Fruit fly (Drosophila melanogaster) whole organism, embryonic: ENCODE results near the gene CG7058.

Source experiments
- BEAF-32 ChIP-seq: fragments of 200-800 bp; sonication (Bioruptor generic); optimal IDR thresholded peaks from 3 replicates; lab custom pipeline; 2017; ENCODE audit warnings: missing biosample characterization, missing genetic modification characterization, mild to moderate bottlenecking, moderate library complexity, missing genetic modification reagents
- Blimp-1 ChIP-seq: fragments of 200-800 bp; sonication (Bioruptor generic); optimal IDR thresholded peaks from 3 replicates; lab custom pipeline; 2018; ENCODE audit warnings: missing biosample characterization, missing genetic modification characterization, mild to moderate bottlenecking, moderate library complexity, missing genetic modification reagents
- BtbVII ChIP-seq: fragments of 200-800 bp; sonication (Bioruptor generic); optimal IDR thresholded peaks from 3 replicates; lab custom pipeline; 2017; ENCODE audit warnings: missing biosample characterization, mild to moderate bottlenecking, missing genetic modification characterization
- CG11085 ChIP-seq: fragments of 200-800 bp; sonication (Bioruptor generic); IDR thresholded peaks from 2 replicates; pipeline ENCODE4 v1.3.6; 2022; ENCODE audit warnings: missing biosample characterization, missing genetic modification characterization
- CG1233 ChIP-seq: fragments of 200-800 bp; sonication (Bioruptor generic); optimal IDR thresholded peaks from 4 replicates; lab custom pipeline; 2018; ENCODE audit warnings: missing biosample characterization, mild to moderate bottlenecking, missing genetic modification characterization
- CG12942 ChIP-seq: fragments of 200-800 bp; sonication (Bioruptor generic); optimal IDR thresholded peaks from 3 replicates; lab custom pipeline; 2016; ENCODE audit warnings: missing biosample characterization, missing genetic modification characterization
- CG14710 ChIP-seq: fragments of 200-800 bp; sonication (Bioruptor generic); optimal IDR thresholded peaks from 3 replicates; lab custom pipeline; 2019; ENCODE audit warnings: missing biosample characterization, mild to moderate bottlenecking, missing genetic modification characterization, moderate library complexity
- CG14860 ChIP-seq: fragments of 200-800 bp; sonication (Bioruptor generic); IDR thresholded peaks from 3 replicates; pipeline ENCODE4 v1.3.6; 2022; ENCODE audit warnings: missing biosample characterization, missing genetic modification characterization; ENCODE audit not compliant: partially characterized antibody
- CG14965 ChIP-seq: fragments of 200-800 bp; sonication (Bioruptor generic); optimal IDR thresholded peaks from 2 replicates; lab custom pipeline; 2016; ENCODE audit warnings: missing biosample characterization, missing genetic modification characterization, borderline replicate concordance
- CG15269 ChIP-seq: fragments of 200-800 bp; sonication (Bioruptor generic); optimal IDR thresholded peaks from 2 replicates; lab custom pipeline; 2018; ENCODE audit warnings: missing biosample characterization, mild to moderate bottlenecking, missing genetic modification characterization, moderate library complexity
- CG1647 ChIP-seq: fragments of 200-800 bp; sonication (Bioruptor generic); optimal IDR thresholded peaks from 3 replicates; lab custom pipeline; 2016; ENCODE audit warnings: missing biosample characterization, missing genetic modification characterization
- CG17612 ChIP-seq: fragments of 200-800 bp; sonication (Bioruptor generic); IDR thresholded peaks from 2 replicates; pipeline ENCODE4 v1.3.6; 2022; ENCODE audit warnings: missing biosample characterization, missing genetic modification characterization
- CG18011 ChIP-seq: fragments of 200-800 bp; sonication (Bioruptor generic); optimal IDR thresholded peaks from 2 replicates; lab custom pipeline; 2017; ENCODE audit warnings: missing biosample characterization, missing genetic modification characterization, mild to moderate bottlenecking, moderate library complexity, missing genotype
- CG18262 ChIP-seq: fragments of 200-800 bp; optimal IDR thresholded peaks from 3 replicates; lab custom pipeline; 2019; ENCODE audit warnings: missing biosample characterization, mild to moderate bottlenecking, missing genetic modification characterization, moderate library complexity
- CG18599 ChIP-seq: fragments of 200-800 bp; sonication (Bioruptor generic); optimal IDR thresholded peaks from 3 replicates; lab custom pipeline; 2017; ENCODE audit warnings: missing biosample characterization, missing genetic modification characterization, mild to moderate bottlenecking, moderate library complexity, missing genetic modification reagents
- CG30431 ChIP-seq: fragments of 200-800 bp; sonication (Bioruptor generic); optimal IDR thresholded peaks from 2 replicates; lab custom pipeline; 2017; ENCODE audit warnings: missing biosample characterization, missing genetic modification characterization
- CG3065 ChIP-seq: fragments of 200-800 bp; sonication (Bioruptor generic); optimal IDR thresholded peaks from 2 replicates; lab custom pipeline; 2016; ENCODE audit warnings: missing biosample characterization, missing genetic modification characterization
- CG31388 ChIP-seq: fragments of 200-800 bp; sonication (Bioruptor generic); optimal IDR thresholded peaks from 2 replicates; lab custom pipeline; 2016; ENCODE audit warnings: missing biosample characterization, missing genetic modification characterization
- CG3838 ChIP-seq: fragments of 200-800 bp; sonication (Bioruptor generic); optimal IDR thresholded peaks from 3 replicates; lab custom pipeline; 2016; ENCODE audit warnings: missing biosample characterization, missing genetic modification characterization
- CG4730 ChIP-seq: fragments of 200-800 bp; sonication (Bioruptor generic); IDR thresholded peaks from 2 replicates; pipeline ENCODE4 v1.3.6; 2022; ENCODE audit warnings: missing biosample characterization, missing genetic modification characterization
- CG7271 ChIP-seq: fragments of 200-800 bp; sonication (Bioruptor generic); optimal IDR thresholded peaks from 2 replicates; lab custom pipeline; 2018; ENCODE audit warnings: missing biosample characterization, mild to moderate bottlenecking, missing genetic modification characterization, moderate library complexity
- CG9727 ChIP-seq: fragments of 200-800 bp; sonication (Bioruptor generic); optimal IDR thresholded peaks from 3 replicates; lab custom pipeline; 2017; ENCODE audit warnings: missing biosample characterization, mild to moderate bottlenecking, missing genetic modification characterization
- Chrac-16 ChIP-seq: fragments of 200-800 bp; sonication (Bioruptor generic); optimal IDR thresholded peaks from 3 replicates; lab custom pipeline; 2016; ENCODE audit warnings: missing biosample characterization, missing genetic modification characterization
- CrebB ChIP-seq: fragments of 200-800 bp; sonication (Bioruptor generic); optimal IDR thresholded peaks from 3 replicates; lab custom pipeline; 2018; ENCODE audit warnings: missing biosample characterization, mild to moderate bottlenecking, missing genetic modification characterization
- Dip2 ChIP-seq: fragments of 200-800 bp; sonication (Bioruptor generic); IDR thresholded peaks from 2 replicates; pipeline ENCODE4 v1.3.6; 2022; ENCODE audit warnings: missing biosample characterization, missing genetic modification characterization
- Dref ChIP-seq: fragments of 200-800 bp; sonication (Bioruptor generic); IDR thresholded peaks from 2 replicates; pipeline ENCODE4 v1.3.6; 2022; ENCODE audit warnings: missing biosample characterization, missing genetic modification characterization
- Gug ChIP-seq: fragments of 200-800 bp; sonication (Bioruptor generic); IDR thresholded peaks from 4 replicates; pipeline ENCODE4 v1.3.6; 2022; ENCODE audit warnings: missing biosample characterization, missing genetic modification characterization
- Hey ChIP-seq: fragments of 200-800 bp; sonication (Bioruptor generic); optimal IDR thresholded peaks from 3 replicates; lab custom pipeline; 2018; ENCODE audit warnings: missing biosample characterization, mild to moderate bottlenecking, missing genetic modification characterization
- MBD-R2 ChIP-seq: fragments of 200-800 bp; sonication (Bioruptor generic); IDR thresholded peaks from 2 replicates; pipeline ENCODE4 v1.3.6; 2022; ENCODE audit warnings: missing biosample characterization, missing genetic modification characterization
- Nf-YA ChIP-seq: fragments of 200-800 bp; sonication (Bioruptor generic); IDR thresholded peaks from 2 replicates; pipeline ENCODE4 v1.3.6; 2022; ENCODE audit warnings: missing biosample characterization, missing genetic modification characterization
- Nf-YB ChIP-seq: fragments of 200-800 bp; sonication (Bioruptor generic); optimal IDR thresholded peaks from 3 replicates; lab custom pipeline; 2019; ENCODE audit warnings: missing biosample characterization, mild to moderate bottlenecking, missing genetic modification characterization, moderate library complexity
- Tbp ChIP-seq: fragments of >200 bp; optimal IDR thresholded peaks from 2 replicates; lab custom pipeline; 2018; ENCODE audit warnings: missing biosample characterization, missing genetic modification characterization
- Usf ChIP-seq: fragments of 200-800 bp; sonication (Bioruptor generic); optimal IDR thresholded peaks from 2 replicates; lab custom pipeline; 2017; ENCODE audit warnings: missing genotype, missing biosample characterization, missing genetic modification characterization
- Xrp1 ChIP-seq: fragments of 200-800 bp; sonication (Bioruptor generic); IDR thresholded peaks from 2 replicates; pipeline ENCODE4 v1.3.6; 2022; ENCODE audit warnings: missing biosample characterization, missing genetic modification characterization
- bab2 ChIP-seq: fragments of 200-800 bp; sonication (Bioruptor generic); optimal IDR thresholded peaks from 2 replicates; lab custom pipeline; 2016; ENCODE audit warnings: missing biosample characterization, missing genetic modification characterization
- bigmax ChIP-seq: fragments of 200-800 bp; sonication (Bioruptor generic); optimal IDR thresholded peaks from 2 replicates; lab custom pipeline; 2018; ENCODE audit warnings: missing biosample characterization, mild to moderate bottlenecking, missing genetic modification characterization
- cad ChIP-seq: fragments of >200 bp; optimal IDR thresholded peaks from 2 replicates; lab custom pipeline; 2017; ENCODE audit warnings: missing biosample characterization, missing genetic modification characterization
- crp ChIP-seq, 2 experiments: fragments of 200-800 bp; sonication (Bioruptor generic); optimal IDR thresholded peaks; 2 replicates in 1 of 2; 3 replicates in 1 of 2; lab custom pipeline; 2017; ENCODE audit warnings: missing biosample characterization in 2 of 2, missing genetic modification characterization in 2 of 2, mild to moderate bottlenecking in 1 of 2, moderate library complexity in 1 of 2
- cwo ChIP-seq: fragments of 200-800 bp; sonication (Bioruptor generic); optimal IDR thresholded peaks from 3 replicates; lab custom pipeline; 2017; ENCODE audit warnings: missing biosample characterization, missing genetic modification characterization, mild to moderate bottlenecking, moderate library complexity, missing genetic modification reagents
- dmrt99B ChIP-seq: fragments of 200-800 bp; sonication (Bioruptor generic); optimal IDR thresholded peaks from 2 replicates; lab custom pipeline; 2018; ENCODE audit warnings: missing biosample characterization, mild to moderate bottlenecking, missing genetic modification characterization, moderate library complexity
- dysf ChIP-seq: fragments of 200-800 bp; sonication (Bioruptor generic); IDR thresholded peaks from 3 replicates; pipeline ENCODE4 v1.3.6; 2022; ENCODE audit warnings: missing biosample characterization, missing genetic modification characterization
- gce ChIP-seq: fragments of 200-800 bp; sonication (Bioruptor generic); IDR thresholded peaks from 3 replicates; pipeline ENCODE4 v1.3.6; 2022; ENCODE audit warnings: missing biosample characterization, missing genetic modification characterization
- grn ChIP-seq: fragments of 200-800 bp; sonication (Bioruptor generic); optimal IDR thresholded peaks from 3 replicates; lab custom pipeline; 2017; ENCODE audit warnings: missing biosample characterization, missing genetic modification characterization
- jing ChIP-seq: fragments of 200-800 bp; sonication (Bioruptor generic); optimal IDR thresholded peaks from 2 replicates; lab custom pipeline; 2018; ENCODE audit warnings: missing biosample characterization, mild to moderate bottlenecking, missing genetic modification characterization
- maf-S ChIP-seq: fragments of 200-800 bp; sonication (Bioruptor generic); optimal IDR thresholded peaks from 2 replicates; lab custom pipeline; 2016; ENCODE audit warnings: missing biosample characterization, missing genetic modification characterization
- oc ChIP-seq: fragments of 200-800 bp; sonication (Bioruptor generic); optimal IDR thresholded peaks from 2 replicates; lab custom pipeline; 2018; ENCODE audit warnings: missing biosample characterization, mild to moderate bottlenecking, missing genetic modification characterization, moderate library complexity
- org-1 ChIP-seq: fragments of 200-800 bp; sonication (Bioruptor generic); optimal IDR thresholded peaks from 2 replicates; lab custom pipeline; 2017; ENCODE audit warnings: missing biosample characterization, missing genetic modification characterization
- trem ChIP-seq: fragments of 200-800 bp; optimal IDR thresholded peaks from 3 replicates; lab custom pipeline; 2019; ENCODE audit warnings: missing biosample characterization, mild to moderate bottlenecking, missing genetic modification characterization, moderate library complexity
- twi ChIP-seq: fragments of 200-800 bp; optimal IDR thresholded peaks from 2 replicates; lab custom pipeline; 2019; ENCODE audit warnings: missing biosample characterization, mild to moderate bottlenecking, missing genetic modification characterization, moderate library complexity
- tx ChIP-seq: fragments of 200-800 bp; sonication (Bioruptor generic); optimal IDR thresholded peaks from 2 replicates; lab custom pipeline; 2016; ENCODE audit warnings: missing biosample characterization, missing genetic modification characterization
- zen ChIP-seq: fragments of 200-800 bp; sonication (Bioruptor generic); optimal IDR thresholded peaks from 3 replicates; lab custom pipeline; 2018; ENCODE audit warnings: missing biosample characterization, mild to moderate bottlenecking, missing genetic modification characterization, moderate library complexity

The CG7058 gene

dm6 chrX:18774818-18775343 lies 31.6 kb upstream of the CG7058 start, which contains the start of gene CG6891 (continued):
- no peak for TF ChIP-seq CG3065 (GFP tag; lab: Kevin White, UChicago)
- TF ChIP-seq CG30431 = no peak
- no peak for TF ChIP-seq Usf
- no peak for TF ChIP-seq zen (tag; lab: Kevin White, UChicago)
- TF ChIP-seq CG14710 (tag; lab: Kevin White, UChicago) = peak; percentile 6
- TF ChIP-seq CG7271 (tag; lab: Kevin White, UChicago) = no peak
- no peak for TF ChIP-seq CG18011 (GFP tag; lab: Kevin White, UChicago)
- peak; percentile 5 for TF ChIP-seq jing (GFP tag; lab: Kevin White, UChicago)
- TF ChIP-seq MBD-R2 (GFP tag; lab: Robert Waterston, UW) = 0 out of 2 replicates have a peak, but pooled peaks have one; percentile 19
- TF ChIP-seq CG1647 = no peak
- TF ChIP-seq oc (tag; lab: Kevin White, UChicago) = no peak
- TF ChIP-seq CG18262 = peak; percentile 33
- TF ChIP-seq CG3838 = no peak
- TF ChIP-seq org-1 (GFP tag; lab: Kevin White, UChicago) = no peak
- TF ChIP-seq Dip2 = no peak
- TF ChIP-seq BtbVII = no peak
- TF ChIP-seq tx (GFP tag; lab: Kevin White, UChicago) = no peak
- TF ChIP-seq bab2 = no peak
- no peak for TF ChIP-seq CG11085
- TF ChIP-seq CrebB (tag; lab: Kevin White, UChicago) = no peak
- no peak for TF ChIP-seq BEAF-32
- no peak for TF ChIP-seq cwo (GFP tag; lab: Kevin White, UChicago)
- no peak for TF ChIP-seq bigmax (GFP tag; lab: Kevin White, UChicago)
- no peak for TF ChIP-seq Tbp
- TF ChIP-seq Blimp-1 = peak; percentile 98
- no peak for TF ChIP-seq CG17612 (GFP tag; lab: Robert Waterston, UW)
- TF ChIP-seq CG1233 = no peak
- peak; percentile 46 for TF ChIP-seq CG9727 (GFP tag; lab: Kevin White, UChicago)
- TF ChIP-seq trem (tag; lab: Kevin White, UChicago) = no peak
- no peak for TF ChIP-seq grn
- TF ChIP-seq Xrp1 (GFP tag; lab: Robert Waterston, UW) = peak; percentile 41; the same call in 1 of the 2 replicates
- TF ChIP-seq maf-S (GFP tag; lab: Kevin White, UChicago) = no peak
- TF ChIP-seq CG14965 (GFP tag; lab: Kevin White, UChicago) = no peak
- 0 out of 3 replicates have a peak, but pooled peaks have one; percentile 9 for TF ChIP-seq dysf (GFP tag; lab: Robert Waterston, UW)
- no peak for TF ChIP-seq Gug (GFP tag; lab: Robert Waterston, UW)
- TF ChIP-seq CG15269 (tag; lab: Kevin White, UChicago) = peak; percentile 23
- TF ChIP-seq crp (GFP tag; optimal IDR thresholded peaks at IDR 0.05; lab: Kevin White, UChicago) = peak in 1 of 2 experiments; percentile 17
- no peak for TF ChIP-seq Chrac-16 (GFP tag; lab: Kevin White, UChicago)
- no peak for TF ChIP-seq cad
- TF ChIP-seq CG31388 = no peak
- no peak for TF ChIP-seq CG4730 (GFP tag; lab: Robert Waterston, UW)
- TF ChIP-seq gce = no peak
- no peak for TF ChIP-seq CG18599 (GFP tag; lab: Kevin White, UChicago)
- TF ChIP-seq CG12942 (GFP tag; lab: Kevin White, UChicago) = no peak
- TF ChIP-seq twi (tag; lab: Kevin White, UChicago) = peak; percentile 27
- no peak for TF ChIP-seq Dref
- no peak for TF ChIP-seq Nf-YB (GFP tag; lab: Kevin White, UChicago)
- 0 out of 3 replicates have a peak, but pooled peaks have one; percentile 22 for TF ChIP-seq CG14860
- TF ChIP-seq Hey (tag; lab: Kevin White, UChicago) = no peak
- peak; percentile 15 for TF ChIP-seq dmrt99B (tag; lab: Kevin White, UChicago)
- no peak for TF ChIP-seq Nf-YA (GFP tag; lab: Robert Waterston, UW)
